Worm (Caenorhabditis elegans) whole organism, late embryonic: Measurements from ENCODE around the gene srg-60.

ENCODE experiments used
- K02D7.2 ChIP-seq: sonication (generic microtip); optimal IDR thresholded peaks from 2 replicates; lab custom pipeline; 2017; ENCODE audit warnings: mild to moderate bottlenecking, missing genetic modification characterization, missing compliant biosample characterization
- Y22D7AL.16 ChIP-seq: sonication (generic microtip); optimal IDR thresholded peaks from 2 replicates; lab custom pipeline; 2016; ENCODE audit warnings: missing genetic modification characterization, missing compliant biosample characterization
- ama-1 ChIP-seq: fragments of 150-350 bp; optimal IDR thresholded peaks from 2 replicates; lab custom pipeline; 2014
- ceh-48 ChIP-seq: sonication (generic microtip); optimal IDR thresholded peaks from 2 replicates; lab custom pipeline; 2016; ENCODE audit warnings: missing genetic modification characterization, inconsistent platforms, missing compliant biosample characterization
- dve-1 ChIP-seq: sonication (generic microtip); optimal IDR thresholded peaks from 2 replicates; lab custom pipeline; 2017; ENCODE audit warnings: antibody characterized with exemption, mild to moderate bottlenecking, missing genetic modification characterization, missing compliant biosample characterization
- elt-4 ChIP-seq: sonication (generic microtip); optimal IDR thresholded peaks from 2 replicates; lab custom pipeline; 2016; ENCODE audit warnings: missing genetic modification characterization, missing compliant biosample characterization
- hlh-30 ChIP-seq: sonication (generic microtip); optimal IDR thresholded peaks from 2 replicates; lab custom pipeline; 2017; ENCODE audit warnings: antibody characterized with exemption, missing genetic modification characterization, missing compliant biosample characterization; ENCODE audit not compliant: insufficient read depth
- nhr-11 ChIP-seq: fragments of 150-350 bp; optimal IDR thresholded peaks from 2 replicates; lab custom pipeline; 2014; ENCODE audit warnings: missing biosample characterization, missing genetic modification characterization
- npax-4 ChIP-seq: sonication (generic microtip); optimal IDR thresholded peaks from 2 replicates; lab custom pipeline; 2016; ENCODE audit warnings: missing genetic modification characterization, missing compliant biosample characterization
- pqm-1 ChIP-seq: sonication (generic microtip); optimal IDR thresholded peaks from 2 replicates; lab custom pipeline; 2016; ENCODE audit warnings: missing genetic modification characterization, missing compliant biosample characterization
- rnt-1 ChIP-seq: sonication (generic microtip); optimal IDR thresholded peaks from 2 replicates; lab custom pipeline; 2016; ENCODE audit warnings: missing genetic modification characterization, missing compliant biosample characterization
- ttx-3 ChIP-seq: sonication (generic microtip); optimal IDR thresholded peaks from 2 replicates; lab custom pipeline; 2016; ENCODE audit warnings: missing genetic modification reagents, missing genetic modification characterization, missing compliant biosample characterization
- unc-55 ChIP-seq: sonication (generic microtip); optimal IDR thresholded peaks from 2 replicates; lab custom pipeline; 2017; ENCODE audit warnings: missing biosample characterization, missing genetic modification reagents, missing genetic modification characterization

DNA sequence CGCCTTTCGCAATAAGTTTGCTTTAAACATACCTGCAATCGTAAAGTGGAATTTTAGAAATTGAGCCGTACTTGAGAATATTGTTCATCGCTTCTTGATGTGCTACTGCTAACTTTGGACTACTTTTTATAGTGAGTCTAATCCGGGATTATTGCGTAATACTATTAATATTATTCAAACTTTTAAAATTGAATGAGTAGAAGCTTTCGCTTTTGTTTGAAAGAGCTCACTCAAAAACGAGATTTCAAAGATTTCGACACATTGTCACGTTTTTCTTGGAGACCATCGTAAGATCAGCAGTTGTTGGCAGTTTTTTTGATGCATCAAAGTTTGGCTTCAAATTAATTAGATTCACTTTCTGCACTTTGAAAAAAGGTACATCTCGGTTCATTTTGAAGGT, 8.9 kb downstream of the srg-60 start, which contains the start of gene srt-28:
- TF ChIP-seq nhr-11 (tag; lab: Kevin White, UChicago) (no peak), ama-1 (no peak), ttx-3 (tag; lab: Kevin White, UChicago) (no peak), unc-55 (GFP tag; lab: Kevin White, UChicago) (no peak), hlh-30 (tag; lab: Kevin White, UChicago) (no peak), K02D7.2 (no peak), ceh-48 (no peak), npax-4 (no peak), rnt-1 (tag; lab: Kevin White, UChicago) (no peak), dve-1 (tag; lab: Kevin White, UChicago) (no peak), pqm-1 (tag; lab: Kevin White, UChicago) (no peak), Y22D7AL.16 (tag; lab: Kevin White, UChicago) (no peak), elt-4 (no peak)
